Worm (Caenorhabditis elegans) whole organism, late embryonic: ENCODE data around the gene bath-44.

ENCODE experiments used
- dmd-4 ChIP-seq: sonication (generic microtip); optimal IDR thresholded peaks from 2 replicates; lab custom pipeline; 2016; ENCODE audit warnings: borderline replicate concordance, missing genetic modification characterization, missing compliant biosample characterization
- ets-4 ChIP-seq: sonication (generic microtip); optimal IDR thresholded peaks from 2 replicates; lab custom pipeline; 2016; ENCODE audit warnings: missing genetic modification characterization, missing compliant biosample characterization
- nfya-1 ChIP-seq: sonication (generic microtip); optimal IDR thresholded peaks from 2 replicates; lab custom pipeline; 2017; ENCODE audit warnings: missing genetic modification characterization, mild to moderate bottlenecking, missing compliant biosample characterization, antibody characterized with exemption, moderate library complexity
- rnt-1 ChIP-seq: sonication (generic microtip); optimal IDR thresholded peaks from 2 replicates; lab custom pipeline; 2016; ENCODE audit warnings: missing genetic modification characterization, missing compliant biosample characterization
- sox-4 ChIP-seq: sonication (generic microtip); optimal IDR thresholded peaks from 2 replicates; lab custom pipeline; 2017; ENCODE audit warnings: mild to moderate bottlenecking, missing genetic modification characterization, inconsistent platforms, missing compliant biosample characterization
- tbx-2 ChIP-seq: sonication (generic microtip); optimal IDR thresholded peaks from 2 replicates; lab custom pipeline; 2016; ENCODE audit warnings: missing genetic modification characterization, missing compliant biosample characterization

- TF ChIP-seq nfya-1: no peak
- TF ChIP-seq dmd-4: no peak
- TF ChIP-seq tbx-2 (tag; lab: Kevin White, UChicago): no peak
- no peak for TF ChIP-seq rnt-1 (tag; lab: Kevin White, UChicago)
- no peak for TF ChIP-seq sox-4 (tag; lab: Kevin White, UChicago)
- no peak for TF ChIP-seq ets-4 (tag; lab: Kevin White, UChicago)
These were observed 18.5 kb downstream of the bath-44 start for ce11 chrII:7413275-7413674.
